Worm (Caenorhabditis elegans) whole organism, L2 larva: ENCODE measurements around the gene wnk-1.

ENCODE experiments used
- aly-2 ChIP-seq: fragments of 150-350 bp; optimal IDR thresholded peaks from 2 replicates; lab custom pipeline; 2014; ENCODE audit warnings: missing biosample characterization, missing genetic modification characterization
- ama-1 ChIP-seq: fragments of 150-350 bp; optimal IDR thresholded peaks from 2 replicates; lab custom pipeline; 2018; ENCODE audit warnings: inconsistent platforms
- ceh-16 ChIP-seq: fragments of 150-350 bp; optimal IDR thresholded peaks from 2 replicates; lab custom pipeline; 2014; ENCODE audit warnings: missing biosample characterization, missing genetic modification characterization
- elt-1 ChIP-seq: fragments of 150-350 bp; optimal IDR thresholded peaks from 2 replicates; lab custom pipeline; 2014; ENCODE audit warnings: missing biosample characterization, missing genetic modification characterization
- fos-1 ChIP-seq: fragments of 150-350 bp; optimal IDR thresholded peaks from 2 replicates; lab custom pipeline; 2014; ENCODE audit warnings: missing biosample characterization, missing genetic modification characterization
- gmeb-1 ChIP-seq: fragments of 150-350 bp; optimal IDR thresholded peaks from 2 replicates; lab custom pipeline; 2014; ENCODE audit warnings: missing biosample characterization, missing genetic modification characterization
- lin-11 ChIP-seq: fragments of 150-350 bp; sonication (generic microtip); optimal IDR thresholded peaks from 2 replicates; lab custom pipeline; 2014; ENCODE audit warnings: missing biosample characterization, missing genetic modification characterization, inconsistent platforms, mixed read lengths
- lsy-2 ChIP-seq, 2 experiments: fragments of 150-350 bp in 1 of 2; sonication (generic microtip) in 1 of 2; optimal IDR thresholded peaks; 2 replicates each; lab custom pipeline; 2014 to 2017; ENCODE audit warnings: missing biosample characterization in 2 of 2, missing genetic modification characterization in 2 of 2
- mdl-1 ChIP-seq, 2 experiments: fragments of 150-350 bp in 1 of 2; sonication (generic microtip) in 1 of 2; optimal IDR thresholded peaks; 2 replicates each; lab custom pipeline; 2017; ENCODE audit warnings: missing biosample characterization in 2 of 2, missing genetic modification characterization in 2 of 2
- nhr-10 ChIP-seq: sonication (generic microtip); optimal IDR thresholded peaks from 2 replicates; lab custom pipeline; 2017; ENCODE audit warnings: missing biosample characterization, missing genetic modification characterization
- nhr-11 ChIP-seq: fragments of 150-350 bp; optimal IDR thresholded peaks from 2 replicates; lab custom pipeline; 2014; ENCODE audit warnings: missing biosample characterization, missing genetic modification characterization
- nhr-129 ChIP-seq: fragments of 150-350 bp; optimal IDR thresholded peaks from 2 replicates; lab custom pipeline; 2014; ENCODE audit warnings: missing biosample characterization, missing genetic modification characterization
- nhr-21 ChIP-seq: fragments of 150-350 bp; optimal IDR thresholded peaks from 2 replicates; lab custom pipeline; 2014; ENCODE audit warnings: missing biosample characterization, missing genetic modification characterization
- nhr-237 ChIP-seq: fragments of 150-350 bp; optimal IDR thresholded peaks from 2 replicates; lab custom pipeline; 2014; ENCODE audit warnings: missing biosample characterization, missing genetic modification characterization
- nhr-25 ChIP-seq: fragments of 150-350 bp; sonication (generic microtip); optimal IDR thresholded peaks from 3 replicates; lab custom pipeline; 2014; ENCODE audit warnings: missing biosample characterization, missing genetic modification characterization
- nhr-6 ChIP-seq: fragments of 150-350 bp; optimal IDR thresholded peaks from 2 replicates; lab custom pipeline; 2014; ENCODE audit warnings: missing biosample characterization, missing genetic modification characterization
- peb-1 ChIP-seq: fragments of 150-350 bp; optimal IDR thresholded peaks from 2 replicates; lab custom pipeline; 2014; ENCODE audit warnings: missing biosample characterization, missing genetic modification characterization
- sem-4 ChIP-seq: fragments of 150-350 bp; optimal IDR thresholded peaks from 2 replicates; lab custom pipeline; 2014; ENCODE audit warnings: missing biosample characterization, missing genetic modification reagents, missing genetic modification characterization
- skn-1 ChIP-seq: sonication (generic microtip); optimal IDR thresholded peaks from 2 replicates; lab custom pipeline; 2017; ENCODE audit warnings: missing biosample characterization, missing genetic modification characterization
- sma-3 ChIP-seq: sonication (generic microtip); optimal IDR thresholded peaks from 2 replicates; lab custom pipeline; 2016; ENCODE audit warnings: missing genetic modification reagents, missing genetic modification characterization, missing compliant biosample characterization
- sma-9 ChIP-seq, 2 experiments: fragments of 150-350 bp in 1 of 2; sonication (generic microtip) in 1 of 2; optimal IDR thresholded peaks; 2 replicates each; lab custom pipeline; 2014 to 2016; ENCODE audit warnings: missing genetic modification characterization in 2 of 2, mild to moderate bottlenecking in 1 of 2, missing biosample characterization in 1 of 2, missing compliant biosample characterization in 1 of 2, missing genetic modification reagents in 1 of 2, moderate library complexity in 1 of 2
- snpc-4 ChIP-seq: fragments of 150-350 bp; optimal IDR thresholded peaks from 2 replicates; lab custom pipeline; 2014; ENCODE audit warnings: missing biosample characterization, missing genetic modification characterization
- unc-39 ChIP-seq: fragments of 150-350 bp; optimal IDR thresholded peaks from 2 replicates; lab custom pipeline; 2014; ENCODE audit warnings: missing biosample characterization, missing genetic modification characterization
- unc-55 ChIP-seq: fragments of 150-350 bp; sonication (generic microtip); optimal IDR thresholded peaks from 3 replicates; lab custom pipeline; 2014; ENCODE audit warnings: missing biosample characterization, missing genetic modification reagents, missing genetic modification characterization
- unc-62 ChIP-seq: fragments of 150-350 bp; optimal IDR thresholded peaks from 2 replicates; lab custom pipeline; 2014; ENCODE audit warnings: missing biosample characterization, missing genetic modification reagents, missing genetic modification characterization
- ztf-11 ChIP-seq: sonication (generic microtip); optimal IDR thresholded peaks from 2 replicates; lab custom pipeline; 2017; ENCODE audit warnings: missing biosample characterization, missing genetic modification characterization
- ztf-4 ChIP-seq: fragments of 150-350 bp; optimal IDR thresholded peaks from 2 replicates; lab custom pipeline; 2014; ENCODE audit warnings: missing biosample characterization, missing genetic modification characterization

wnk-1 gene

DNA sequence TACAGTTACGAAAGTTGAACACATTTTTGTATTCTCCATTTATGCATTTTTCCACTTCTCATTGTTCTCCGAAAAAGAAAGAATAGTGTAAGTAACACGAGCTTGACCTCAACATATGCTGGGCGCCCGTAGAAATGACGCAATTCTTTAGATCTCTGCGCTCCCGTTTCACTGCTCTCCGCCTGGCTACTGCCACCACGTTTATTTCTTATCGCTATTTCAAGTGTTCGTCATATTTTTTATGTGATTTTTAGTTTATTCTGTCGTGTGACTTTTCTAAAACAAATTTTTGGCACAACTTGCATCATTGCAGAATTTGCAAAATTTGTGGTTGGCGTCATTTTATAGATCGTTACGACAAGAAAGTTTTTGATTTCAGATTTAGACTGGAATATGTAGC, 17.1 kb downstream of the wnk-1 start:
- TF ChIP-seq peb-1: no peak
- TF ChIP-seq nhr-129 (tag; lab: Kevin White, UChicago): peak; percentile 74
- TF ChIP-seq nhr-21 (tag; lab: Kevin White, UChicago): no peak
- TF ChIP-seq sma-9 (GFP tag; optimal IDR thresholded peaks at IDR 0.05; lab: Kevin White, UChicago): peak; percentile 36
- TF ChIP-seq sma-9 (tag; optimal IDR thresholded peaks at IDR 0.05; lab: Kevin White, UChicago): no peak
- TF ChIP-seq ama-1: no peak
- peak; percentile 69 for TF ChIP-seq fos-1

DNA sequence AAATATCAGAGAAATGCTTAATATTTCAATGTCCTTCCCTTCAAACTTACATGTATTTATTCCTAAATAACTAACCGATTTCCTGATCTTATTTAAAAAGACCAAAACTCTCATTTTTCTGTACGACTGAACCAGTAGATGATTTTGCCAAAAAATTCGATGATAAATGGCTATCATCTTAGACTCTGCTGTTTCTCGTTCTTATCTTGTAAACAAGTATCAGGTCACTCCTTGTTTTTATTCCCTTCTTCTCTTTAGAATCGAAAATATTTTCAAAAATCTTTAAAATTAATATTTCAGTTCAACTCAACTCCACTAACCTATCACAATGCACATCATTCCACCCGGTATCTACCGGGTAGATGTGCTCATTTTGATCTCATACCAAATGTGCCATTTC, 17.5 kb downstream of the wnk-1 start, which contains the start of gene C46C2.2:
C46C2.2 (plus strand) TSS at position 301 of the 400 bp plus-strand sequence.
- no peak for TF ChIP-seq peb-1
- TF ChIP-seq sma-9 (GFP tag; optimal IDR thresholded peaks at IDR 0.05; lab: Kevin White, UChicago): no peak
- TF ChIP-seq sma-9 (tag; optimal IDR thresholded peaks at IDR 0.05; lab: Kevin White, UChicago): no peak
- TF ChIP-seq unc-39 (tag; lab: Kevin White, UChicago): no peak
- no peak for TF ChIP-seq sma-3 (GFP tag; lab: Kevin White, UChicago)
- no peak for TF ChIP-seq mdl-1 (tag; optimal IDR thresholded peaks at IDR 0.05; lab: Kevin White, UChicago)

DNA sequence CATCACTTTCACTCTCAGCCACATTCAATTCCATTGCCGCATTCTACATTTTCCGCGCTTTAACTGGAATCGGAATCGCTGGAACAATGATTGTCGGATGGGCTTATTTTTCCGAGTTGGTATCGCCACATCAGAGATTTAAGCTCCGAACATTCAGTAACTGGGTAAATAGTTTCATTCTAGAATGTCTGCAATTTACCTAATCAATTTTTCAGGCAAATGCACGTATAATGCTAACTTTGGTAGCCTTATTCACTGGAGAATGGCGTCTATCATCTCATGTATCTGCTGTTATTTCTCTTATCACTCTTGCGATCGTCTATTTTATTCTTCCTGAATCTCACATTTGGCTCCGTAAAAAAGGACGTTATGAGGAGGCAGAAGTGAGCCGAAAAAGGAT, 18.5 kb downstream of the wnk-1 start:
- TF ChIP-seq gmeb-1 (tag; lab: Kevin White, UChicago): no peak
- TF ChIP-seq lin-11: no peak
- TF ChIP-seq nhr-237: no peak
- TF ChIP-seq unc-62: no peak
- no peak for TF ChIP-seq unc-39 (tag; lab: Kevin White, UChicago)
- no peak for TF ChIP-seq ceh-16
- TF ChIP-seq unc-55 (GFP tag; lab: Kevin White, UChicago): no peak
- TF ChIP-seq nhr-6 (tag; lab: Kevin White, UChicago): no peak
- TF ChIP-seq nhr-25 (tag; lab: Kevin White, UChicago): no peak
- TF ChIP-seq nhr-21 (tag; lab: Kevin White, UChicago): no peak
- no peak for TF ChIP-seq skn-1 (tag; lab: Kevin White, UChicago)
- no peak for TF ChIP-seq ztf-4
- TF ChIP-seq nhr-10 (tag; lab: Kevin White, UChicago): no peak
- TF ChIP-seq nhr-129 (tag; lab: Kevin White, UChicago): no peak
- no peak for TF ChIP-seq ama-1
- TF ChIP-seq lsy-2 (tag; optimal IDR thresholded peaks at IDR 0.05; lab: Kevin White, UChicago): no peak

DNA sequence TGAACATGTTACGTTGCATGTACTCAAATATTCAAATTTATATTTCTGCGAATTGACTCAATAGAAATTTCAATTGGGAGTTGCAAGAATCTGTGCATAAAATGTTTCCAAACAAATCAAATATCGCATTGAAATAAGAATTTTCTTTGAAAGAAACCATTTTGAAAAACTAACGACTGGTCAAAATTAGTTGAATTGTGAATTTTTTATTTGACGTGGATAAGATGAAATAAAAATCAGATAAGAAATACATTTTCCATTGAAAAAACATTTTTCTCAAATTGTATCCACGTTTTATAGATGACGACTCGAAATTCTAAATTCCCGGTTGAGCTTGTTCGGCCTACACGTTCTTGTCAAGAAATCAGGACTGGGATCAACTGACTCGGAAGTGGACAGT, 24.9 kb downstream of the wnk-1 start, which contains the start of gene C46C2.3:
C46C2.3 (plus strand) TSS at position 301 of the 400 bp plus-strand sequence.
- TF ChIP-seq snpc-4: no peak
- no peak for TF ChIP-seq ztf-11
- no peak for TF ChIP-seq gmeb-1 (tag; lab: Kevin White, UChicago)
- no peak for TF ChIP-seq nhr-25 (tag; lab: Kevin White, UChicago)
- TF ChIP-seq unc-62: no peak
- no peak for TF ChIP-seq elt-1
- no peak for TF ChIP-seq ceh-16
- TF ChIP-seq lsy-2 (tag; optimal IDR thresholded peaks at IDR 0.05; lab: Kevin White, UChicago): no peak
- TF ChIP-seq aly-2 (tag; lab: Kevin White, UChicago): no peak
- no peak for TF ChIP-seq sem-4 (tag; lab: Kevin White, UChicago)
- TF ChIP-seq fos-1: no peak
- no peak for TF ChIP-seq unc-39 (tag; lab: Kevin White, UChicago)
- TF ChIP-seq nhr-11 (tag; lab: Kevin White, UChicago): no peak

DNA sequence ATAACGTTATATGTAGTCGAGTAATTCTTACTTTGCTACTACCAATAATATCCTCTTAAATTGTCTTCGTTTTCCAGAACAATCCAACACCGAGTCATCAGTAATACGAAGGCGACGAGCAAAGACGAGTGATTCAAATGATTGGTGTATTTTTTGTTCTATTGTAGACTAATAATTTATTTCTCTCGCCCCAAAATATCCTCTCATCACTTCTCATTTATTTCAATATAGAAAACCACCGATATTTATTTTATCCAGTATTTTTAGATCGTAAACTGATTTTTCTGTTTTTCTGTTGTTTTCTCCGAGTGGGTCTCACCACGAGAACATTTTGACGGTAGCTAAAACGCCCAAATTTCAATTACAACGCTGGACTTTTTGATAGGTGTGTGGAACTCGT, 27.7 kb downstream of the wnk-1 start:
- TF ChIP-seq unc-55 (GFP tag; lab: Kevin White, UChicago): no peak
- TF ChIP-seq, all 48 proteins: peak for 0

DNA sequence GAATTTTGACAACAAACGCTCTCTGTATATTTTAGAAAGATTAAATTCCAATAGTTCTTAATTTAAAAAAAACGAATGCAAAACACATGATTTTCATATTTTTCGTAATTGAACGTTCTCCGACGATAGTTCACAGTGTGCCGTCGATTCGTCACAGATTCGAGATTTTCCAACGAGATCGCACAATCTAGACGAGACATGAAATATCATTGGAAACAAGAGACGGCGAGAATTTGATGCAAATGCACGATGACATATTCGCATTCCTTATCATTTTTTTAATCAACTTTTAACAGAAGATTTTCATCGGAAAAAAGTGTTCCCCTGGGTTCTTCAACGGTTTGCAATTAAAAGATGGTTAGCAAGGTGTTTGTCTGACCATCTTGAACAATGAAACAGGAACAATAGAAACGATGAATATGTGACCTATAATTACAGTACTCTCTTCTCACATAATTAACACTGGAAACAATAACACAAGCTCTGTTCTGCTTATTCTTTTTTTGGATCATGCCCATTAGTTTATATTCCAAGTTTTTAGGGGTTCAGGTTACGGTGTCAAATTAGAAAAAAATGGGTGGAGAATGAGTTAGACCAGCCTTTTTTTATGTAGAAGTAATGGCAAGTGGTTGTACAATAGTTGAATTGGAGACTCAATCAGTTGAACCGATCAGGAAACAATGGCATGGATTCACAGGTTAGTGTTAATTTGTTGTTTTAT, 32.7 kb downstream of the wnk-1 start, which contains the start of gene Y11D7A.3:
Y11D7A.3 (plus strand) TSS at position 671 of the 721 bp plus-strand sequence.
- TF ChIP-seq peb-1 (no peak), sma-9 (GFP tag; optimal IDR thresholded peaks at IDR 0.05; lab: Kevin White, UChicago) (peak; percentile 43), sma-9 (tag; optimal IDR thresholded peaks at IDR 0.05; lab: Kevin White, UChicago) (no peak)

ce11 chrIV:9239151-9239550, 39.2 kb downstream of the wnk-1 start:
- no peak for TF ChIP-seq nhr-6 (tag; lab: Kevin White, UChicago)
- TF ChIP-seq sma-3 (GFP tag; lab: Kevin White, UChicago): no peak
